Worm (Caenorhabditis elegans) whole organism, L2 larva: Measurements from ENCODE around the gene ZK697.14.

ENCODE experiments used
- Y55F3AM.14 ChIP-seq: fragments of 200-800 bp; sonication (Bioruptor generic); optimal IDR thresholded peaks from 2 replicates; lab custom pipeline; 2018; ENCODE audit warnings: mild to moderate bottlenecking, missing genetic modification characterization, missing compliant biosample characterization
- aly-2 ChIP-seq: fragments of 150-350 bp; optimal IDR thresholded peaks from 2 replicates; lab custom pipeline; 2014; ENCODE audit warnings: missing biosample characterization, missing genetic modification characterization
- ama-1 ChIP-seq: fragments of 150-350 bp; optimal IDR thresholded peaks from 2 replicates; lab custom pipeline; 2018; ENCODE audit warnings: inconsistent platforms
- blmp-1 ChIP-seq: sonication (generic microtip); optimal IDR thresholded peaks from 2 replicates; lab custom pipeline; 2017; ENCODE audit warnings: missing genetic modification characterization, mild to moderate bottlenecking, missing compliant biosample characterization, antibody characterized with exemption, moderate library complexity; ENCODE audit not compliant: insufficient read depth
- ceh-82 ChIP-seq: fragments of 150-350 bp; optimal IDR thresholded peaks from 2 replicates; lab custom pipeline; 2014; ENCODE audit warnings: missing biosample characterization, missing genetic modification characterization
- dmd-4 ChIP-seq: sonication (generic microtip); optimal IDR thresholded peaks from 2 replicates; lab custom pipeline; 2017; ENCODE audit warnings: missing biosample characterization, missing genetic modification characterization
- lin-39 ChIP-seq: fragments of 150-350 bp; optimal IDR thresholded peaks from 2 replicates; lab custom pipeline; 2014; ENCODE audit warnings: missing biosample characterization, missing genetic modification reagents, missing genetic modification characterization
- lsy-2 ChIP-seq, 2 experiments: fragments of 150-350 bp in 1 of 2; sonication (generic microtip) in 1 of 2; optimal IDR thresholded peaks; 2 replicates each; lab custom pipeline; 2014 to 2017; ENCODE audit warnings: missing biosample characterization in 2 of 2, missing genetic modification characterization in 2 of 2
- nhr-23 ChIP-seq: fragments of 150-350 bp; optimal IDR thresholded peaks from 2 replicates; lab custom pipeline; 2014; ENCODE audit warnings: missing biosample characterization, missing genetic modification reagents, missing genetic modification characterization
- skn-1 ChIP-seq: sonication (generic microtip); optimal IDR thresholded peaks from 2 replicates; lab custom pipeline; 2017; ENCODE audit warnings: missing biosample characterization, missing genetic modification characterization
- ztf-1 ChIP-seq: fragments of 200-800 bp; sonication (Bioruptor generic); conservative IDR thresholded peaks from 2 replicates; pipeline ENCODE4 v1.3.6; 2022; ENCODE audit warnings: missing genetic modification characterization, missing compliant biosample characterization

ZK697.14 gene

ce11 chrV:1708441-1708840, 47.0 kb downstream of the ZK697.14 start, which contains the start of gene srw-99:
Gene srw-99, plus strand, starts transcription at chrV:1708741.
- no peak for TF ChIP-seq lsy-2 (tag; optimal IDR thresholded peaks at IDR 0.05; lab: Kevin White, UChicago)
- no peak for TF ChIP-seq ceh-82 (tag; lab: Kevin White, UChicago)
- TF ChIP-seq dmd-4, result no peak
- TF ChIP-seq skn-1 (tag; lab: Kevin White, UChicago), result no peak
- TF ChIP-seq Y55F3AM.14 (GFP tag; lab: Kevin White, UChicago), result no peak
- TF ChIP-seq nhr-23, result no peak
- no peak for TF ChIP-seq lin-39 (tag; lab: Kevin White, UChicago)
- TF ChIP-seq ztf-1, result no peak
- TF ChIP-seq aly-2, result no peak
- TF ChIP-seq blmp-1 (tag; lab: Kevin White, UChicago), result no peak
- TF ChIP-seq ama-1, result no peak
